Worm (Caenorhabditis elegans): ENCODE data around the gene cpna-3.
A peak's percentile ranks its signal among the peaks of the same experiment; 100 is the strongest.

The cpna-3 gene

ce11 chrIV:9070188-9070587 is 26.5 kb upstream of the cpna-3 start:
- peak; percentile 84 for TF ChIP-seq pqm-1 (tag; optimal IDR thresholded peaks at IDR 0.05)
- no peak for TF ChIP-seq mdl-1 (tag; optimal IDR thresholded peaks at IDR 0.05)
- TF ChIP-seq pha-4 (tag; optimal IDR thresholded peaks at IDR 0.05): peak; percentile 30
- peak; percentile 82 for TF ChIP-seq elt-2 (tag; optimal IDR thresholded peaks at IDR 0.05)

- TF ChIP-seq nhr-77 (tag; optimal IDR thresholded peaks at IDR 0.05) (no peak), lsy-12 (tag; optimal IDR thresholded peaks at IDR 0.05) (peak; percentile 64), pqm-1 (tag; optimal IDR thresholded peaks at IDR 0.05) (peak; percentile 9), hmg-11 (tag; optimal IDR thresholded peaks at IDR 0.05) (peak; percentile 42), lin-39 (tag; optimal IDR thresholded peaks at IDR 0.05) (peak; percentile 64), lin-15B (tag; optimal IDR thresholded peaks at IDR 0.05) (peak; percentile 72), nhr-76 (tag; optimal IDR thresholded peaks at IDR 0.05) (no peak), nfya-1 (tag; optimal IDR thresholded peaks at IDR 0.05; ENCODE audit: insufficient read depth) (peak; percentile 80), ceh-28 (tag; optimal IDR thresholded peaks at IDR 0.05) (no peak), elt-3 (tag; optimal IDR thresholded peaks at IDR 0.05) (no peak), mml-1 (tag; optimal IDR thresholded peaks at IDR 0.05) (no peak), nhr-67 (tag; optimal IDR thresholded peaks at IDR 0.05) (no peak), unc-62 (GFP tag; optimal IDR thresholded peaks at IDR 0.05) (no peak), fos-1 (tag; optimal IDR thresholded peaks at IDR 0.05) (no peak), fkh-10 (GFP tag; optimal IDR thresholded peaks at IDR 0.05) (peak; percentile 71), eor-1 (tag; optimal IDR thresholded peaks at IDR 0.05) (no peak), ama-1 (optimal IDR thresholded peaks at IDR 0.05) (no peak), elt-1 (tag; optimal IDR thresholded peaks at IDR 0.05) (no peak), nhr-25 (tag; optimal IDR thresholded peaks at IDR 0.05) (peak; percentile 80), skn-1 (tag; optimal IDR thresholded peaks at IDR 0.05) (no peak), ceh-82 (tag; optimal IDR thresholded peaks at IDR 0.05) (no peak), nhr-23 (tag; optimal IDR thresholded peaks at IDR 0.05) (peak; percentile 86), pha-4 (tag; optimal IDR thresholded peaks at IDR 0.05) (peak; percentile 79), zag-1 (tag; optimal IDR thresholded peaks at IDR 0.05) (no peak), egl-27 (tag; optimal IDR thresholded peaks at IDR 0.05) (no peak), nhr-28 (tag; optimal IDR thresholded peaks at IDR 0.05) (no peak), R02D3.7 (tag; optimal IDR thresholded peaks at IDR 0.05) (peak; percentile 54), fkh-2 (tag; optimal IDR thresholded peaks at IDR 0.05) (no peak), nhr-43 (tag; optimal IDR thresholded peaks at IDR 0.05; ENCODE audit: poor library complexity, severe bottlenecking) (peak; percentile 96), ztf-4 (tag; optimal IDR thresholded peaks at IDR 0.05) (no peak), jun-1 (tag; optimal IDR thresholded peaks at IDR 0.05) (peak; percentile 29), elt-2 (tag; optimal IDR thresholded peaks at IDR 0.05) (peak; percentile 35), nhr-12 (tag; optimal IDR thresholded peaks at IDR 0.05) (no peak), snpc-4 (tag; optimal IDR thresholded peaks at IDR 0.05) (peak; percentile 78), aly-2 (tag; optimal IDR thresholded peaks at IDR 0.05) (no peak), nhr-237 (tag; optimal IDR thresholded peaks at IDR 0.05) (no peak), daf-12 (tag; optimal IDR thresholded peaks at IDR 0.05) (no peak), nhr-11 (tag; optimal IDR thresholded peaks at IDR 0.05) (no peak)
Observed at ce11 chrIV:9074244-9074723, 22.4 kb upstream of the cpna-3 start, which contains the start of gene mppb-1. Gene mppb-1, plus strand, starts transcription at chrIV:9074673.

- TF ChIP-seq hmg-11 (tag; optimal IDR thresholded peaks at IDR 0.05) (no peak), ZK546.5 (tag; optimal IDR thresholded peaks at IDR 0.05) (no peak), egl-5 (tag; optimal IDR thresholded peaks at IDR 0.05) (no peak), nhr-12 (tag; optimal IDR thresholded peaks at IDR 0.05) (no peak), unc-62 (GFP tag; optimal IDR thresholded peaks at IDR 0.05) (no peak), fkh-10 (GFP tag; optimal IDR thresholded peaks at IDR 0.05) (no peak), elt-2 (tag; optimal IDR thresholded peaks at IDR 0.05) (no peak), snpc-4 (tag; optimal IDR thresholded peaks at IDR 0.05) (no peak), ama-1 (optimal IDR thresholded peaks at IDR 0.05) (no peak), mdl-1 (tag; optimal IDR thresholded peaks at IDR 0.05) (no peak)
Observed at ce11 chrIV:9078469-9078868, 18.2 kb upstream of the cpna-3 start, which contains the start of gene mans-4. Gene mans-4, minus strand, starts transcription at chrIV:9078569.

Measured in whole organism, L3 larva.